Worm (Caenorhabditis elegans): Measurements from ENCODE around the gene pqn-62.

ce11 chrX:5208831-5209230 is 12.9 kb downstream of the pqn-62 start:
- no peak for TF ChIP-seq ZK546.5 (tag; optimal IDR thresholded peaks at IDR 0.05)
- no peak for TF ChIP-seq snpc-4 (tag; optimal IDR thresholded peaks at IDR 0.05)
- TF ChIP-seq aly-2 (tag; optimal IDR thresholded peaks at IDR 0.05) = no peak
- no peak for TF ChIP-seq nhr-12 (tag; optimal IDR thresholded peaks at IDR 0.05)
- no peak for TF ChIP-seq nhr-6 (tag; optimal IDR thresholded peaks at IDR 0.05)
- TF ChIP-seq R02D3.7 (tag; optimal IDR thresholded peaks at IDR 0.05) = no peak
- TF ChIP-seq unc-62 (GFP tag; optimal IDR thresholded peaks at IDR 0.05) = no peak
- no peak for TF ChIP-seq egl-27 (tag; optimal IDR thresholded peaks at IDR 0.05)
- TF ChIP-seq nhr-11 (tag; optimal IDR thresholded peaks at IDR 0.05) = no peak
- no peak for TF ChIP-seq zag-1 (tag; optimal IDR thresholded peaks at IDR 0.05)
- TF ChIP-seq ztf-11 (tag; optimal IDR thresholded peaks at IDR 0.05) = no peak
